Fruit fly (Drosophila melanogaster): ENCODE measurements around the gene CG6696.

The CG6696 gene

dm6 chrX:18646855-18647699, 14.9 kb downstream of the CG6696 start, which contains the start of gene Rip11 (continued):
- TF ChIP-seq CG17802 (tag; optimal IDR thresholded peaks at IDR 0.05) (no peak), CG2120 (GFP tag; optimal IDR thresholded peaks at IDR 0.05) (peak; percentile 51), B-H1 (GFP tag; IDR thresholded peaks at IDR 0.05) (no peak), YL-1 (GFP tag; optimal IDR thresholded peaks at IDR 0.05) (peak; percentile 10), CG7372 (GFP tag; IDR thresholded peaks at IDR 0.05) (no peak; the same call in 1 of the 2 replicates), CG1024 (GFP tag; IDR thresholded peaks at IDR 0.05) (no peak), pfk (GFP tag; optimal IDR thresholded peaks at IDR 0.05) (no peak), CG12744 (GFP tag; optimal IDR thresholded peaks at IDR 0.05) (no peak), HmgD (GFP tag; optimal IDR thresholded peaks at IDR 0.05) (peak; percentile 22), Antp (GFP tag; optimal IDR thresholded peaks at IDR 0.05) (no peak), D19B (GFP tag; optimal IDR thresholded peaks at IDR 0.05) (no peak), fd96Cb (tag; optimal IDR thresholded peaks at IDR 0.05) (no peak), CG3065 (GFP tag; optimal IDR thresholded peaks at IDR 0.05) (no peak), CG11456 (GFP tag; IDR thresholded peaks at IDR 0.05) (peak; percentile 62; the same call in 1 of the 3 replicates), gcm2 (GFP tag; optimal IDR thresholded peaks at IDR 0.05) (peak; percentile 46), Nf-YB (GFP tag; optimal IDR thresholded peaks at IDR 0.05) (no peak), CG10565 (GFP tag; optimal IDR thresholded peaks at IDR 0.05) (no peak), luna (GFP tag; optimal IDR thresholded peaks at IDR 0.05) (no peak), Rfx (GFP tag; IDR thresholded peaks at IDR 0.05) (peak; percentile 79), fd64A (GFP tag; optimal IDR thresholded peaks at IDR 0.05) (no peak), CG16779 (GFP tag; IDR thresholded peaks at IDR 0.05) (no peak), CG6654 (GFP tag; optimal IDR thresholded peaks at IDR 0.05) (no peak), CG1792 (GFP tag; optimal IDR thresholded peaks at IDR 0.05) (no peak), org-1 (GFP tag; optimal IDR thresholded peaks at IDR 0.05) (no peak), hb (GFP tag; IDR thresholded peaks at IDR 0.05; ENCODE audit: partially characterized antibody) (no peak), crc (GFP tag; optimal IDR thresholded peaks at IDR 0.05) (no peak), CG4328 (GFP tag; optimal IDR thresholded peaks at IDR 0.05) (peak; percentile 50), ham (GFP tag; IDR thresholded peaks at IDR 0.05) (no peak), CG8281 (tag; optimal IDR thresholded peaks at IDR 0.05) (no peak), zen2 (GFP tag; IDR thresholded peaks at IDR 0.05; ENCODE audit: partially characterized antibody) (no peak), Fer2 (tag; optimal IDR thresholded peaks at IDR 0.05) (no peak), toy (GFP tag; IDR thresholded peaks at IDR 0.05) (no peak), MBD-R2 (GFP tag; IDR thresholded peaks at IDR 0.05) (peak; percentile 15), CG12942 (GFP tag; optimal IDR thresholded peaks at IDR 0.05) (no peak), CG9817 (tag; optimal IDR thresholded peaks at IDR 0.05) (no peak), vnd (GFP tag; IDR thresholded peaks at IDR 0.05; ENCODE audit: partially characterized antibody) (no peak), Gsc (GFP tag; IDR thresholded peaks at IDR 0.05) (no peak), CG14441 (GFP tag; IDR thresholded peaks at IDR 0.05) (peak; percentile 39; the same call in 1 of the 2 replicates), CG2129 (GFP tag; IDR thresholded peaks at IDR 0.05; ENCODE audit: partially characterized antibody) (no peak; the same call in 1 of the 2 replicates), ap (GFP tag; IDR thresholded peaks at IDR 0.05) (no peak), crol (GFP tag; IDR thresholded peaks at IDR 0.05) (peak; percentile 85), ems (GFP tag; optimal IDR thresholded peaks at IDR 0.05) (no peak), CG30020 (tag; optimal IDR thresholded peaks at IDR 0.05) (no peak), Eip74EF (GFP tag; optimal IDR thresholded peaks at IDR 0.05) (peak in 1 of 2 experiments; percentile 2), zfh2 (GFP tag; optimal IDR thresholded peaks at IDR 0.05) (no peak), Abd-B (GFP tag; optimal IDR thresholded peaks at IDR 0.05) (no peak), CG15479 (GFP tag; optimal IDR thresholded peaks at IDR 0.05) (no peak), CG4424 (GFP tag; optimal IDR thresholded peaks at IDR 0.05) (peak; percentile 14), Dip2 (GFP tag; IDR thresholded peaks at IDR 0.05) (no peak)

All from whole organism, embryonic.